Worm (Caenorhabditis elegans): ENCODE results near the gene cyn-10.

Gene cyn-10

DNA sequence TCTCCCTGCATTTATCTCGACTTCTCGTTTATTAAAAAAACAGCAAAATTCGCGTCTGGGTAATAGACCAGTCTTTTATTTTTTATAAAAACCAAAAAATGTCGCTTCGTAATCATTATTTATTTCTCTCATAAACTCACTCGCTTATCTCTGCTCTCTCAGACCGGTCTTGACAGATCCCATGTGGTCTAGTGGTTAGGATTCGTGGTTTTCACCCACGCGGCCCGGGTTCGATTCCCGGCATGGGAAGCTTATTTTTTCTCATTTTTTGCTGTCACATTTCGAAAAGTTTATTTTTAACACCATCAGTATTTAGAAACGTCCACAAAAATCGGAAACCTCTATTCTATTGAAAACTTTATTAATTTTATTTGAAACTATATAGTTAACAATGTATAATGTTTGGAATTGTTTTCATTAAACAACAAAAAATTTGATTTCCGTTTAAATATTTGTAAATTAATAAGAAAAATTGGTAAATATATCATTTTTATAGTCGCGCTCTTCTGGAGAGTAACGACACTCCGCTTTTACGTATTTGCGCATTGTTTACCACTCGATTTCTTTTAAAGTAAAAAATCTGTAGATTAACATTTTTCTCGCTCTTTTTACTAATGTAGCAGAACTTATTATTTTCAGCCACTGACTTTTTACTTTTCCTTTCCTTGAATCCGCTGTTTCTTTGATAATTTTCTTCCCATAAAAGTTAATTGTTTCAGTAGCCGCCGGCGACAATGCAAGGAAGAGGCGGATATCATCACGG, 15.0 kb downstream of the cyn-10 start, which contains the start of gene hrpl-1:
Gene hrpl-1, plus strand, starts transcription at position 713 of the 763 bp plus-strand sequence.
- TF ChIP-seq tab-1 (GFP tag; IDR thresholded peaks at IDR 0.05) (peak; percentile 74; the same call in 1 of the 2 replicates), ztf-23 (GFP tag; IDR thresholded peaks at IDR 0.05) (peak; percentile 65; the same call in 1 of the 2 replicates), ztf-29 (GFP tag; IDR thresholded peaks at IDR 0.05) (peak; percentile 43; the same call in 1 of the 2 replicates), med-1 (GFP tag; optimal IDR thresholded peaks at IDR 0.05; ENCODE audit: insufficient read depth) (peak; percentile 79), cog-1 (tag; optimal IDR thresholded peaks at IDR 0.05) (no peak), ref-1 (GFP tag; conservative IDR thresholded peaks at IDR 0.05) (peak; percentile 57), klf-2 (GFP tag; conservative IDR thresholded peaks at IDR 0.05) (peak; percentile 56; the same call in 1 of the 2 replicates), flt-1 (GFP tag; IDR thresholded peaks at IDR 0.05) (peak; percentile 88), T22C8.4 (GFP tag; IDR thresholded peaks at IDR 0.05) (0 out of 2 replicates have a peak, but pooled peaks have one; percentile 20)

DNA sequence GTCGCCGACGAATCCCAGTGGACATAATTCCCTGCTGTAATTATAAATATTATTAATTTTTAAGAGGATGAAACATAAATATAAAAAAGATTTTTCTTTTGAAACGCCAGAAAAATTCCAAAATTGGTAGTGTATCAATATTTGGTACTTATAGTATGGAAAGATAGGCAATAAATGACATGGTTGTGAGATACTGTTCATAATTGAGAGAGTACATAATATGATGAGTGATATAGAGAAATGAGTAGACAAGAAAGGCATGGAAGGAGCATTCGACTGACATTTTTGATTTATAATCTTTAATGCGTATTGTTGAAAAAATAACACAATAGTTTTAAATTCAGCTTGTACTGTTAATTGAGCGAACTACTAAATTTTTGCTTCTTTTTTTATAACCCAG, 15.7 kb downstream of the cyn-10 start, which contains the start of gene C44B7.11:
Gene C44B7.11, minus strand, starts transcription at position 34 of the 400 bp plus-strand sequence.
- TF ChIP-seq flt-1 (GFP tag; IDR thresholded peaks at IDR 0.05) (no peak), tab-1 (GFP tag; IDR thresholded peaks at IDR 0.05) (no peak), ztf-29 (GFP tag; IDR thresholded peaks at IDR 0.05) (no peak), ref-1 (GFP tag; conservative IDR thresholded peaks at IDR 0.05) (no peak), ztf-23 (GFP tag; IDR thresholded peaks at IDR 0.05) (no peak), med-1 (GFP tag; optimal IDR thresholded peaks at IDR 0.05; ENCODE audit: insufficient read depth) (no peak), T22C8.4 (GFP tag; IDR thresholded peaks at IDR 0.05) (no peak), cog-1 (tag; optimal IDR thresholded peaks at IDR 0.05) (no peak), klf-2 (GFP tag; conservative IDR thresholded peaks at IDR 0.05) (no peak)

DNA sequence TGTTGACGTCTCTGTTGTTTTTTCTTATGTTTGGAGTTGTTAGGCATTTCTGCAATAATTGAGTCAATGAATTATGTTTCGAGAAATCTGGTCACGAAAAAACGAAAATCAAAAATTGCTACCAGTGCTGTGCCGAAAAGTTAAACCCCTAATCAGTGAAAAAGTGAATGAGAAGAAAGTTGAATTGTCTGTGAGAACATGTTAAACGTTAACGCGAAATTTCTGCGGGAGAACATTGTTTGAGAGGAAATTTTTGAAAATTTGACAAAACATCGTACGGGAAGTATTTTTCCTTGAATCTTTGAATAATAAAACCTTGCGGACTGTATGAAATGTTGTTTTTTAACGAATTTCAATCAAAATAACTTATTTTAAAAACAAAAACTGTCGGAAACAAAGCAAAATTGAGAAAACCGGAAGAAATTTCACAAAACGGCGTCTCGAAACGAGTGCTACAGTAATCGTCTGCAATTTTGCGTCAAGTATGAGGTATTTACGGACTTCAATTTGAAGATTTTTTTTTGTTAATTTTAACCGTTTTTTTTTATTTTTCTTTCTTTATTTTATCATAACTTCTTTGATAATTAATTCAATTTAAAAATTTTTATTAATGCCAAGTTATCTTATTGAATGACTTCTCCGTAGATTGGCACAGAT, 19.4 kb downstream of the cyn-10 start, which contains the start of gene adal-1:
Gene adal-1, minus strand, starts transcription at position 51 of the 657 bp plus-strand sequence.
- TF ChIP-seq ztf-23 (GFP tag; IDR thresholded peaks at IDR 0.05) (no peak), ref-1 (GFP tag; conservative IDR thresholded peaks at IDR 0.05) (no peak), cog-1 (tag; optimal IDR thresholded peaks at IDR 0.05) (no peak), med-1 (GFP tag; optimal IDR thresholded peaks at IDR 0.05; ENCODE audit: insufficient read depth) (no peak), ztf-29 (GFP tag; IDR thresholded peaks at IDR 0.05) (no peak), T22C8.4 (GFP tag; IDR thresholded peaks at IDR 0.05) (no peak), flt-1 (GFP tag; IDR thresholded peaks at IDR 0.05) (no peak), klf-2 (GFP tag; conservative IDR thresholded peaks at IDR 0.05) (no peak), tab-1 (GFP tag; IDR thresholded peaks at IDR 0.05) (no peak)

ce11 chrII:6891838-6892237, 21.3 kb downstream of the cyn-10 start:
- no peak for TF ChIP-seq cog-1 (tag; optimal IDR thresholded peaks at IDR 0.05)

DNA sequence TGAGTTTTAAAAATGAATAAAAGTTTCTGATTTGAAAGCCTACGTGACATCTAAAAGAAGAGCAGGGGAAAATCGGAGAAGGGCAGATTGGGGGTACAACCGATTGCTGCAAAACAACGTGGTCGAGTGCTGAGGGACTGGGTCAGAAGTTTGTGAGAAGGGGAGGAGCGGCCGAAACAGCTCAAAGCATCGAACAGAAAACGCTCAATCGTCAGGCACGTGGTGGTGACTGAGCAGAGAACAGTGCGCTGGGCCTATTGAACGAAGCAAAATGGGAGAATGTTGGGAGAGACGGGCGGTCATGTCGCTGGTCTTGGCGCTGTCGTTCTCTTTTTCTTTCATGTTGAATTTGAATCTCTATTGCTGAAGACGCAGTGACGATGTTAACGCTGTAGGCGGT, 22.0 kb downstream of the cyn-10 start:
- no peak for TF ChIP-seq T22C8.4 (GFP tag; IDR thresholded peaks at IDR 0.05)
- no peak for TF ChIP-seq ztf-29 (GFP tag; IDR thresholded peaks at IDR 0.05)
- TF ChIP-seq flt-1 (GFP tag; IDR thresholded peaks at IDR 0.05): no peak
- no peak for TF ChIP-seq tab-1 (GFP tag; IDR thresholded peaks at IDR 0.05)
- no peak for TF ChIP-seq ref-1 (GFP tag; conservative IDR thresholded peaks at IDR 0.05)
- no peak for TF ChIP-seq cog-1 (tag; optimal IDR thresholded peaks at IDR 0.05)
- no peak for TF ChIP-seq med-1 (GFP tag; optimal IDR thresholded peaks at IDR 0.05; ENCODE audit: insufficient read depth)
- no peak for TF ChIP-seq ztf-23 (GFP tag; IDR thresholded peaks at IDR 0.05)
- no peak for TF ChIP-seq klf-2 (GFP tag; conservative IDR thresholded peaks at IDR 0.05)

ce11 chrII:6890095-6890494, 23.1 kb downstream of the cyn-10 start, which contains the start of gene acer-1:
Gene acer-1, minus strand, starts transcription at chrII:6890400.
- TF ChIP-seq klf-2 (GFP tag; conservative IDR thresholded peaks at IDR 0.05): no peak
- TF ChIP-seq tab-1 (GFP tag; IDR thresholded peaks at IDR 0.05): no peak
- TF ChIP-seq cog-1 (tag; optimal IDR thresholded peaks at IDR 0.05): no peak
- no peak for TF ChIP-seq med-1 (GFP tag; optimal IDR thresholded peaks at IDR 0.05; ENCODE audit: insufficient read depth)

- TF ChIP-seq tab-1 (GFP tag; IDR thresholded peaks at IDR 0.05): no peak
- TF ChIP-seq klf-2 (GFP tag; conservative IDR thresholded peaks at IDR 0.05): no peak
- no peak for TF ChIP-seq ztf-23 (GFP tag; IDR thresholded peaks at IDR 0.05)
- no peak for TF ChIP-seq flt-1 (GFP tag; IDR thresholded peaks at IDR 0.05)
- no peak for TF ChIP-seq ref-1 (GFP tag; conservative IDR thresholded peaks at IDR 0.05)
- TF ChIP-seq ztf-29 (GFP tag; IDR thresholded peaks at IDR 0.05): no peak
- no peak for TF ChIP-seq cog-1 (tag; optimal IDR thresholded peaks at IDR 0.05)
- no peak for TF ChIP-seq med-1 (GFP tag; optimal IDR thresholded peaks at IDR 0.05; ENCODE audit: insufficient read depth)
- no peak for TF ChIP-seq T22C8.4 (GFP tag; IDR thresholded peaks at IDR 0.05)
Measured at ce11 chrII:6889580-6889922, 23.6 kb downstream of the cyn-10 start.

DNA sequence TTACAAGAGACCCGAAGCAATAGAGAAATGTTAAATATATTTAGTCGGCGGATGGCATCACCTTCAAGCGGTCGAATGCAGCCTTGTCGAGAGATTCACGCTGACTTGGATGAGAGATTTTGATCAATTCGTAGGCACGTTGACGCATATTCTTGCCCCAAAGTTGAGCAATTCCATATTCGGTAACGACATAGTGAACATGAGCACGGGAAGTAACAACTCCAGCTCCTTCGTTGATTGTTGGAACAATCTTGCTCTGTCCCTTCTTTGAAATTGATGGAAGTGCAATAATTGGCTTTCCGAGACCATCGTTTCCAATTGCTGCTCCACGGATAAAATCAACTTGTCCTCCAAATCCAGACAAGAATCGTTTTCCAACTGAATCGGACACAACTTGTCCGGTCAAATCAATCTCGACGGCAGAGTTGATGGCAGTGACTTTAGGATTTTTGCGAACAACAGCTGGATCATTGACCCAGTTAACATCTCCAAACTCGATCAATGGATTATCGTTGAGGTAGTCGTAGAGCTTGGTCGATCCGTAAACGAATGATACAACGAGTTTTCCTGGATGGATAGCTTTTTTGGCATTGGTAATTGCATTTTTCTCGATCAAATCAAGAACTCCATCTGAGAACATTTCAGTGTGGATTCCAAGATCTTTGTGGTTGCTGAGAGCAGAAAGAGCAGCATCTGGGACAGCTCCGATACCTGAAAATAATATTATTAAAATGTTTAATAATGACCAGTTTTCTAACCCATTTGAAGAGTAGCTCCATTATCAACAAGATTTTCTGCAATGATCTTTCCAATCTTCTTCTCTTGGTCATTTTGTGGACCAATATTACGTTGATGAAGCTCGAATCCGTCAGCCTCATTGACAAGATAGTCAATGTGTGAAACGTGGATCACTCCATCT, 24.2 kb downstream of the cyn-10 start:
- TF ChIP-seq tab-1 (GFP tag; IDR thresholded peaks at IDR 0.05) (no peak), T22C8.4 (GFP tag; IDR thresholded peaks at IDR 0.05) (no peak), med-1 (GFP tag; optimal IDR thresholded peaks at IDR 0.05; ENCODE audit: insufficient read depth) (no peak), flt-1 (GFP tag; IDR thresholded peaks at IDR 0.05) (no peak), klf-2 (GFP tag; conservative IDR thresholded peaks at IDR 0.05) (no peak), cog-1 (tag; optimal IDR thresholded peaks at IDR 0.05) (no peak), ref-1 (GFP tag; conservative IDR thresholded peaks at IDR 0.05) (no peak), ztf-23 (GFP tag; IDR thresholded peaks at IDR 0.05) (no peak)

DNA sequence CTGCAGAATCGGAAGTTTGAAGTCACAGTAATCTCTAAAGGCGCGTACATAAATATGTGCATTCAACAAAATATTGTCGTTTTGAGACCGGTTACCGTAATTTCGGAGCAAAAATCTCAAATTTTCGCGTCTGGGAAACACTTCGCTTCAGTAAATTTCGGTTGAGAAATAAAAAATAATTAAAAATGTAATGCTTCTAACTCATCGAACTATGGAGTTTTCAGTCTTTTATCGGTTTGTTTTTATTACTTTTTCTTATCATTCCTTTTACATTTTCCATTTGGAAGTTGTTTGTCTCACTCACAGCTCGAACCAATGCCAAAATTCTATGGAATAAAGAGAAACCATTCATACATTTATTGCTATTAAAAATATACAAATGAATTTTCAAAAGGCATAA, 25.0 kb downstream of the cyn-10 start:
- no peak for TF ChIP-seq ztf-23 (GFP tag; IDR thresholded peaks at IDR 0.05)
- TF ChIP-seq tab-1 (GFP tag; IDR thresholded peaks at IDR 0.05): no peak
- TF ChIP-seq cog-1 (tag; optimal IDR thresholded peaks at IDR 0.05): no peak
- no peak for TF ChIP-seq klf-2 (GFP tag; conservative IDR thresholded peaks at IDR 0.05)
- TF ChIP-seq T22C8.4 (GFP tag; IDR thresholded peaks at IDR 0.05): no peak
- no peak for TF ChIP-seq med-1 (GFP tag; optimal IDR thresholded peaks at IDR 0.05; ENCODE audit: insufficient read depth)

Measured in whole organism, midembryonic.